Worm (Caenorhabditis elegans): Measurements from ENCODE around the gene B0034.4.

- TF ChIP-seq R02D3.7 (tag; optimal IDR thresholded peaks at IDR 0.05) (no peak), snpc-4 (tag; optimal IDR thresholded peaks at IDR 0.05) (no peak), aly-2 (tag; optimal IDR thresholded peaks at IDR 0.05) (no peak), egl-27 (tag; optimal IDR thresholded peaks at IDR 0.05) (no peak), lin-39 (tag; optimal IDR thresholded peaks at IDR 0.05) (no peak), elt-3 (tag; optimal IDR thresholded peaks at IDR 0.05) (no peak), nhr-12 (tag; optimal IDR thresholded peaks at IDR 0.05) (no peak), elt-1 (tag; optimal IDR thresholded peaks at IDR 0.05) (no peak), nhr-25 (tag; optimal IDR thresholded peaks at IDR 0.05) (no peak), blmp-1 (tag; optimal IDR thresholded peaks at IDR 0.05; ENCODE audit: insufficient read depth) (no peak), gmeb-1 (tag; optimal IDR thresholded peaks at IDR 0.05) (no peak)
These were observed 47.7 kb downstream of the B0034.4 start, which contains the start of gene vrk-1 for ce11 chrII:5921620-5922019.

All from whole organism, L2 larva.